Worm (Caenorhabditis elegans) whole organism, L3 larva: ENCODE data around the gene cnc-5.

Experiments
- R02D3.7 ChIP-seq: fragments of 150-350 bp; optimal IDR thresholded peaks from 2 replicates; lab custom pipeline; 2014; ENCODE audit warnings: missing biosample characterization, missing genetic modification characterization
- ama-1 ChIP-seq: fragments of 150-350 bp; optimal IDR thresholded peaks from 2 replicates; lab custom pipeline; 2018
- ceh-16 ChIP-seq: sonication (generic microtip); optimal IDR thresholded peaks from 2 replicates; lab custom pipeline; 2017; ENCODE audit warnings: missing biosample characterization, missing genetic modification characterization
- daf-12 ChIP-seq: fragments of 150-350 bp; optimal IDR thresholded peaks from 2 replicates; lab custom pipeline; 2014; ENCODE audit warnings: missing biosample characterization, missing genetic modification reagents, missing genetic modification characterization
- egl-27 ChIP-seq: sonication (generic microtip); optimal IDR thresholded peaks from 4 replicates; lab custom pipeline; 2017; ENCODE audit warnings: missing biosample characterization, missing genetic modification reagents, missing genetic modification characterization
- elt-1 ChIP-seq: fragments of 150-350 bp; optimal IDR thresholded peaks from 2 replicates; lab custom pipeline; 2014; ENCODE audit warnings: missing biosample characterization, missing genetic modification characterization
- fkh-10 ChIP-seq: sonication (generic microtip); optimal IDR thresholded peaks from 2 replicates; lab custom pipeline; 2017; ENCODE audit warnings: missing biosample characterization, missing genetic modification reagents, missing genetic modification characterization
- fkh-2 ChIP-seq: fragments of 150-350 bp; optimal IDR thresholded peaks from 2 replicates; lab custom pipeline; 2014; ENCODE audit warnings: missing biosample characterization, missing genetic modification reagents, missing genetic modification characterization
- lin-39 ChIP-seq: fragments of 150-350 bp; optimal IDR thresholded peaks from 2 replicates; lab custom pipeline; 2018; ENCODE audit warnings: missing biosample characterization, missing genetic modification reagents, missing genetic modification characterization
- nfya-1 ChIP-seq: sonication (generic microtip); optimal IDR thresholded peaks from 2 replicates; lab custom pipeline; 2017; ENCODE audit warnings: missing genetic modification characterization, mild to moderate bottlenecking, missing compliant biosample characterization, antibody characterized with exemption, moderate library complexity; ENCODE audit not compliant: insufficient read depth
- nhr-25 ChIP-seq: sonication (generic microtip); optimal IDR thresholded peaks from 2 replicates; lab custom pipeline; 2017; ENCODE audit warnings: missing biosample characterization, missing genetic modification characterization
- nhr-77 ChIP-seq: fragments of 150-350 bp; optimal IDR thresholded peaks from 2 replicates; lab custom pipeline; 2014; ENCODE audit warnings: missing biosample characterization, missing genetic modification characterization
- pqm-1 ChIP-seq: fragments of 150-350 bp; optimal IDR thresholded peaks from 2 replicates; lab custom pipeline; 2017; ENCODE audit warnings: missing biosample characterization, missing genetic modification characterization, inconsistent platforms
- skn-1 ChIP-seq: fragments of 150-350 bp; optimal IDR thresholded peaks from 2 replicates; lab custom pipeline; 2014; ENCODE audit warnings: missing biosample characterization, missing genetic modification characterization

DNA sequence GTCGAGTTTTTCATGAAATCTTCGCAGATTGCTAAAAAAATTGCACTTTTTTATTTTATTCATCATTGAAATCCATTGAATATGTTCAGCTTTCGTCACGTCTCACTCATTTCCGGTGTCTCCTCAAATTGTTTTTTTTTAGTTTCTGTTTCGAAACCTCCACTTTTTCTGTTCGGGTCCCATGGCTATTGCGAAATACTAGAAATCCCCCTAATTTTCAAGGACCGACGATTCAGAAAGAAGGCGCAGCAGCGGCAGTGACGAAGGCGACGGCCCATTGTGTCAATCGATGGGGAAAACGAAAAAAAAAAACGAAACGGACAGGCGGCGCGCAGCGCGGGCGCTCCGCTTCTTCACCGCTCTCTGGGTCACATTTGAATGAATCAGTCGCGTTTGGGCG, 26.8 kb downstream of the cnc-5 start:
- no peak for TF ChIP-seq lin-39 (tag; lab: Kevin White, UChicago)
- TF ChIP-seq pqm-1 (tag; lab: Kevin White, UChicago), result no peak
- TF ChIP-seq skn-1 (tag; lab: Kevin White, UChicago), result no peak
- no peak for TF ChIP-seq fkh-2
- TF ChIP-seq elt-1 (tag; lab: Kevin White, UChicago), result no peak
- no peak for TF ChIP-seq R02D3.7 (tag; lab: Kevin White, UChicago)
- no peak for TF ChIP-seq nfya-1 (tag; lab: Kevin White, UChicago)
- TF ChIP-seq ama-1, result no peak
- TF ChIP-seq ceh-16, result no peak
- TF ChIP-seq nhr-77 (tag; lab: Kevin White, UChicago), result no peak
- no peak for TF ChIP-seq egl-27 (tag; lab: Kevin White, UChicago)
- no peak for TF ChIP-seq nhr-25
- no peak for TF ChIP-seq fkh-10
- TF ChIP-seq daf-12 (tag; lab: Kevin White, UChicago), result no peak
